Worm (Caenorhabditis elegans): ENCODE measurements around the gene hdl-2.

Gene hdl-2

ce11 chrIV:8921166-8921565 is 47.2 kb downstream of the hdl-2 start:
- peak; percentile 35 for TF ChIP-seq C34F6.9 (tag; optimal IDR thresholded peaks at IDR 0.05)
- no peak for TF ChIP-seq lin-13 (GFP tag; optimal IDR thresholded peaks at IDR 0.05)
- peak; percentile 14 for TF ChIP-seq fos-1 (tag; optimal IDR thresholded peaks at IDR 0.05)
- peak; percentile 0 for TF ChIP-seq sma-9 (GFP tag; optimal IDR thresholded peaks at IDR 0.05)
- no peak for TF ChIP-seq sma-9 (tag; optimal IDR thresholded peaks at IDR 0.05)
- no peak for TF ChIP-seq nhr-11 (tag; optimal IDR thresholded peaks at IDR 0.05)

ce11 chrIV:8921956-8922355 is 48.0 kb downstream of the hdl-2 start, which contains the start of gene D1046.16:
Gene D1046.16, plus strand, starts transcription at chrIV:8922150.
- TF ChIP-seq ztf-4 (tag; optimal IDR thresholded peaks at IDR 0.05) (no peak), ZK546.5 (tag; optimal IDR thresholded peaks at IDR 0.05) (no peak), C34F6.9 (tag; optimal IDR thresholded peaks at IDR 0.05) (no peak), mab-5 (tag; optimal IDR thresholded peaks at IDR 0.05) (no peak), F13H6.1 (tag; optimal IDR thresholded peaks at IDR 0.05) (peak; percentile 55), ztf-1 (GFP tag; conservative IDR thresholded peaks at IDR 0.05) (no peak), blmp-1 (tag; optimal IDR thresholded peaks at IDR 0.05; ENCODE audit: insufficient read depth) (peak; percentile 43), lin-39 (tag; optimal IDR thresholded peaks at IDR 0.05) (no peak), nhr-21 (tag; optimal IDR thresholded peaks at IDR 0.05) (no peak), R02D3.7 (tag; optimal IDR thresholded peaks at IDR 0.05) (no peak), gmeb-1 (tag; optimal IDR thresholded peaks at IDR 0.05) (no peak), nhr-10 (tag; optimal IDR thresholded peaks at IDR 0.05) (no peak), ztf-11 (tag; optimal IDR thresholded peaks at IDR 0.05) (no peak), dmd-4 (tag; optimal IDR thresholded peaks at IDR 0.05) (no peak), sma-3 (GFP tag; optimal IDR thresholded peaks at IDR 0.05) (peak; percentile 44), elt-1 (tag; optimal IDR thresholded peaks at IDR 0.05) (no peak), aly-2 (tag; optimal IDR thresholded peaks at IDR 0.05) (no peak), mbf-1 (tag; optimal IDR thresholded peaks at IDR 0.05) (no peak), lin-11 (tag; optimal IDR thresholded peaks at IDR 0.05) (no peak), unc-39 (tag; optimal IDR thresholded peaks at IDR 0.05) (no peak), lin-13 (GFP tag; optimal IDR thresholded peaks at IDR 0.05) (no peak), nhr-77 (tag; optimal IDR thresholded peaks at IDR 0.05) (no peak), nhr-6 (tag; optimal IDR thresholded peaks at IDR 0.05) (no peak), ceh-16 (tag; optimal IDR thresholded peaks at IDR 0.05) (no peak), nhr-237 (tag; optimal IDR thresholded peaks at IDR 0.05) (no peak), unc-62 (GFP tag; optimal IDR thresholded peaks at IDR 0.05) (no peak), fos-1 (tag; optimal IDR thresholded peaks at IDR 0.05) (peak; percentile 56), sem-4 (tag; optimal IDR thresholded peaks at IDR 0.05) (no peak), ama-1 (optimal IDR thresholded peaks at IDR 0.05) (no peak), lsy-2 (tag; optimal IDR thresholded peaks at IDR 0.05) (peak in 1 of 2 experiments; percentile 0), egl-27 (tag; optimal IDR thresholded peaks at IDR 0.05) (peak; percentile 7), crh-2 (tag; optimal IDR thresholded peaks at IDR 0.05) (peak; percentile 41), zag-1 (tag; optimal IDR thresholded peaks at IDR 0.05) (no peak), alr-1 (tag; optimal IDR thresholded peaks at IDR 0.05) (no peak), nhr-25 (tag; optimal IDR thresholded peaks at IDR 0.05) (peak; percentile 65), skn-1 (tag; optimal IDR thresholded peaks at IDR 0.05) (no peak), peb-1 (tag; optimal IDR thresholded peaks at IDR 0.05) (no peak), mdl-1 (tag; optimal IDR thresholded peaks at IDR 0.05) (no peak), snpc-4 (tag; optimal IDR thresholded peaks at IDR 0.05) (no peak), nhr-12 (tag; optimal IDR thresholded peaks at IDR 0.05) (no peak), unc-55 (GFP tag; optimal IDR thresholded peaks at IDR 0.05) (no peak), nhr-23 (tag; optimal IDR thresholded peaks at IDR 0.05) (no peak), Y55F3AM.14 (GFP tag; optimal IDR thresholded peaks at IDR 0.05) (no peak), sma-9 (GFP tag; optimal IDR thresholded peaks at IDR 0.05) (no peak), sma-9 (tag; optimal IDR thresholded peaks at IDR 0.05) (no peak), nhr-129 (tag; optimal IDR thresholded peaks at IDR 0.05) (peak; percentile 70), nhr-11 (tag; optimal IDR thresholded peaks at IDR 0.05) (no peak), elt-3 (tag; optimal IDR thresholded peaks at IDR 0.05) (no peak), ceh-82 (tag; optimal IDR thresholded peaks at IDR 0.05) (no peak)
